Worm (Caenorhabditis elegans): Measurements from ENCODE around the gene C14C10.2.

DNA sequence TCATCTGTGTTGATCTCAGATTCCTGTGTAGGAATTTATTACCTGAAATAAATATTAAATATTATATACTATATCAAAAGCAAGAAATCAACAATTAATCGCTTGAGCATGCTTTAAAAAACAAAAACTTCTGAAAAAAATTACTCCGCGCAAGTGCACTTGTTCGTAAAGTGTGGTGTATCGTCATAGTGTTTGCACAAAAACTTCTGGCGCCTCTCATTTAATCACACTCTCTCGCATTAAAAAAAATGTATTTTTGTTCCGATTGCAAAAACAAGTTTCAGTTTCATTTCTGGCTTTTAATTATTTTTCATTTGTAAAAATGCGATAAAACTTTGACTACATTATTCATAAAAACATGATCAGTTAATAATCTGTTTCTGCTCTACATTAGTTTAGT lies 6.8 kb upstream of the C14C10.2 start, which contains the start of the genes C14C10.10 and ril-2:
- TF ChIP-seq pha-4 (tag; optimal IDR thresholded peaks at IDR 0.05) (no peak), zip-8 (tag; optimal IDR thresholded peaks at IDR 0.05) (no peak), nhr-237 (tag; optimal IDR thresholded peaks at IDR 0.05) (no peak)

Measured in whole organism, mixed stage, embryonic.